Worm (Caenorhabditis elegans) whole organism, L4/young adult: Measurements from ENCODE around the gene ins-12.
"Not testable (repeated sequence)": the region's sequence is repeated elsewhere in the genome, so short reads cannot be mapped to it uniquely, and the experiment has no call there.

Experiments
- W03F9.2 ChIP-seq: fragments of 150-350 bp; optimal IDR thresholded peaks from 2 replicates; lab custom pipeline; 2014; ENCODE audit warnings: missing biosample characterization, missing genetic modification characterization
- dao-5 ChIP-seq: sonication (generic microtip); optimal IDR thresholded peaks from 2 replicates; lab custom pipeline; 2016; ENCODE audit warnings: missing genotype, missing genetic modification characterization, moderate library complexity, missing compliant biosample characterization
- him-1 ChIP-seq: sonication (generic microtip); optimal IDR thresholded peaks from 2 replicates; lab custom pipeline; 2016; ENCODE audit warnings: missing genotype, missing genetic modification reagents, missing genetic modification characterization, missing compliant biosample characterization

DNA sequence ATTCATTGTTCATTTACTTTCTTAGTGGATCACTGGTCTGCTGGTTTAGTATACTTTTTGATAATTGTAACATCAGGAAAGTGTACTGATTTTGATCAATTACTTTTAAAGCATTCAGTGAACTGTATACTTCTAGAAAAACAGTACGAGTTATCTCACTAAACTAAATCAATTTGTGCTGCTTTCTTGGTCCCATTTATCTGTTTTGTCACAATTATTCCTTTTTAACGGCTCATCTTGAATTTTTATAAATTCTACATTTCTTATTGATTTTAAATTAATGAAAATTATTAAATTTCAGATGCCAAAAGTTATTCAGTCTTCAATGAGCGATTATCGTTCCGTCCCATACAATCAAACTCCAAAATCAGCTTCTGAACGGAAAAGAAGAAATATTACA, 19.5 kb upstream of the ins-12 start, which contains the start of gene hlh-25:
- TF ChIP-seq him-1, dao-5, W03F9.2 (tag; lab: Kevin White, UChicago): not testable (repeated sequence)
